Worm (Caenorhabditis elegans) whole organism, L4/young adult: ENCODE data around the gene F55G11.2.

ENCODE experiments used
- W03F9.2 ChIP-seq: fragments of 150-350 bp; optimal IDR thresholded peaks from 2 replicates; lab custom pipeline; 2014; ENCODE audit warnings: missing biosample characterization, missing genetic modification characterization
- dao-5 ChIP-seq: sonication (generic microtip); optimal IDR thresholded peaks from 2 replicates; lab custom pipeline; 2016; ENCODE audit warnings: missing genotype, missing genetic modification characterization, moderate library complexity, missing compliant biosample characterization

DNA sequence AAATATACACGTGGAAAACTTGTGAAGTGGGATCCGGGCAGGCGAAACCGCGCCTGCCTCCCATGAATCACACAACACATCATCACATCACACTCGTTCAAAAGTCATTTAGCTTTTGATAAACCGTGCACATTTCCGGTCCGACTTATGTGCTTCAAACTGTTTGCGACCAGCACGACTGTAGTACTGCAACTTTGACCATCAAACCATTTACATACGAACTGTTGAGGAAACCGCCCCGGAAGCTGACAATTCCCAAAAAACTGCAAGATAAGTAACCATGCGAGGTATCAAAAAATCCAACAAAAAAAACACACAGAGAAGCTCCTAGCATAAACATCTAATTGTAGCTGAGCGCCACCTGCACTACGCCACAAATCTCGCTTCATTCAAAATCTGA, 3.7 kb upstream of the F55G11.2 start:
- TF ChIP-seq W03F9.2 = no peak
- no peak for TF ChIP-seq dao-5
